Fruit fly (Drosophila melanogaster): ENCODE measurements around the gene CG6769.

CG6769 gene

dm6 chrX:17887208-17887627 is 26.4 kb downstream of the CG6769 start, which contains the start of gene mnb (continued):
- TF ChIP-seq HLHmδ (GFP tag; optimal IDR thresholded peaks at IDR 0.05) (no peak), CG15601 (tag; optimal IDR thresholded peaks at IDR 0.05) (peak; percentile 10), CG30403 (GFP tag; optimal IDR thresholded peaks at IDR 0.05) (peak; percentile 27), CG12744 (GFP tag; optimal IDR thresholded peaks at IDR 0.05) (no peak), Mrtf (GFP tag; IDR thresholded peaks at IDR 0.05) (no peak), YL-1 (GFP tag; optimal IDR thresholded peaks at IDR 0.05) (no peak), oc (tag; optimal IDR thresholded peaks at IDR 0.05) (no peak), Six4 (GFP tag; optimal IDR thresholded peaks at IDR 0.05) (no peak), dysf (GFP tag; IDR thresholded peaks at IDR 0.05) (no peak), CG6254 (GFP tag; optimal IDR thresholded peaks at IDR 0.05) (no peak), grn (GFP tag; optimal IDR thresholded peaks at IDR 0.05) (no peak), CG32767 (GFP tag; IDR thresholded peaks at IDR 0.05) (no peak), trh (GFP tag; optimal IDR thresholded peaks at IDR 0.05) (no peak), run (tag; optimal IDR thresholded peaks at IDR 0.05) (no peak), slp2 (GFP tag; optimal IDR thresholded peaks at IDR 0.05) (no peak), fd64A (GFP tag; optimal IDR thresholded peaks at IDR 0.05) (no peak), Dek (tag; optimal IDR thresholded peaks at IDR 0.05) (no peak), salm (tag; optimal IDR thresholded peaks at IDR 0.05) (no peak), fd3F (GFP tag; optimal IDR thresholded peaks at IDR 0.05) (no peak), Drgx (GFP tag; IDR thresholded peaks at IDR 0.05) (no peak), CG18476 (GFP tag; optimal IDR thresholded peaks at IDR 0.05) (no peak), lbe (GFP tag; optimal IDR thresholded peaks at IDR 0.05) (peak; percentile 13), HmgD (GFP tag; optimal IDR thresholded peaks at IDR 0.05) (peak; percentile 29), sens-2 (GFP tag; IDR thresholded peaks at IDR 0.05) (no peak), Dbx (GFP tag; IDR thresholded peaks at IDR 0.05) (no peak), Poxn (GFP tag; IDR thresholded peaks at IDR 0.05) (no peak), CG2678 (tag; optimal IDR thresholded peaks at IDR 0.05) (peak; percentile 19), NC2β (GFP tag; optimal IDR thresholded peaks at IDR 0.05) (no peak), slbo (GFP tag; IDR thresholded peaks at IDR 0.05) (peak; percentile 42), CG10462 (GFP tag; optimal IDR thresholded peaks at IDR 0.05) (no peak), Xbp1 (GFP tag; optimal IDR thresholded peaks at IDR 0.05) (no peak), vnd (GFP tag; IDR thresholded peaks at IDR 0.05; ENCODE audit: partially characterized antibody) (peak; percentile 100), CG17912 (GFP tag; optimal IDR thresholded peaks at IDR 0.05) (no peak), gsb (GFP tag; IDR thresholded peaks at IDR 0.05) (no peak), CG10654 (GFP tag; optimal IDR thresholded peaks at IDR 0.05) (no peak), Hr39 (optimal IDR thresholded peaks at IDR 0.05) (no peak), aop (GFP tag; IDR thresholded peaks at IDR 0.05) (no peak), CG33557 (GFP tag; optimal IDR thresholded peaks at IDR 0.05) (no peak), Vsx1 (GFP tag; optimal IDR thresholded peaks at IDR 0.05) (no peak), CG13624 (GFP tag; optimal IDR thresholded peaks at IDR 0.05) (peak; percentile 4), Pdp1 (GFP tag; optimal IDR thresholded peaks at IDR 0.05) (peak in 1 of 2 experiments; percentile 9), row (GFP tag; IDR thresholded peaks at IDR 0.05) (peak; percentile 63), CG6272 (GFP tag; IDR thresholded peaks at IDR 0.05) (peak; percentile 46; the same call in 1 of the 2 replicates), Dad (GFP tag; optimal IDR thresholded peaks at IDR 0.05) (no peak), CG10267 (tag; optimal IDR thresholded peaks at IDR 0.05) (peak; percentile 46), Tbp (GFP tag; optimal IDR thresholded peaks at IDR 0.05) (no peak), Side (GFP tag; optimal IDR thresholded peaks at IDR 0.05) (no peak), CG17385 (GFP tag; optimal IDR thresholded peaks at IDR 0.05) (no peak), tio (GFP tag; optimal IDR thresholded peaks at IDR 0.05) (no peak), dmrt11E (tag; optimal IDR thresholded peaks at IDR 0.05) (no peak), Hand (GFP tag; optimal IDR thresholded peaks at IDR 0.05) (no peak), onecut (GFP tag; IDR thresholded peaks at IDR 0.05) (no peak), Sin3A (optimal IDR thresholded peaks at IDR 0.05) (peak; percentile 97)

Data from whole organism, embryonic.